Worm (Caenorhabditis elegans) whole organism, L1 larva: ENCODE measurements around the gene F16G10.10.

Source experiments
- F16B12.6 ChIP-seq: fragments of 150-350 bp; optimal IDR thresholded peaks from 2 replicates; lab custom pipeline; 2014; ENCODE audit warnings: missing biosample characterization, missing genetic modification characterization
- Y116A8C.19 ChIP-seq: sonication (generic microtip); optimal IDR thresholded peaks from 2 replicates; lab custom pipeline; 2016; ENCODE audit warnings: missing compliant biosample characterization, missing genetic modification characterization, borderline replicate concordance
- aha-1 ChIP-seq: fragments of 150-350 bp; optimal IDR thresholded peaks from 2 replicates; lab custom pipeline; 2014; ENCODE audit warnings: missing biosample characterization, missing genetic modification characterization
- ama-1 ChIP-seq: fragments of 150-350 bp; optimal IDR thresholded peaks from 2 replicates; lab custom pipeline; 2014
- blmp-1 ChIP-seq: fragments of 150-350 bp; optimal IDR thresholded peaks from 2 replicates; lab custom pipeline; 2014; ENCODE audit warnings: missing biosample characterization, missing genetic modification characterization
- ceh-8 ChIP-seq: fragments of 200-800 bp; sonication (Bioruptor generic); optimal IDR thresholded peaks from 2 replicates; lab custom pipeline; 2018; ENCODE audit warnings: mild to moderate bottlenecking, missing genetic modification characterization, moderate library complexity, missing compliant biosample characterization
- ceh-90 ChIP-seq: sonication (generic microtip); optimal IDR thresholded peaks from 2 replicates; lab custom pipeline; 2016; ENCODE audit warnings: missing genetic modification characterization, missing compliant biosample characterization
- ces-1 ChIP-seq: fragments of 150-350 bp; optimal IDR thresholded peaks from 2 replicates; lab custom pipeline; 2014; ENCODE audit warnings: missing biosample characterization, missing genetic modification reagents, missing genetic modification characterization
- dpl-1 ChIP-seq, 3 experiments: fragments of 150-350 bp in 2 of 3; sonication (generic microtip) in 1 of 3; optimal IDR thresholded peaks; 2 replicates each; lab custom pipeline; 2014 to 2017; ENCODE audit warnings: missing biosample characterization in 3 of 3, missing genetic modification characterization in 3 of 3, missing genetic modification reagents in 3 of 3
- efl-1 ChIP-seq, 4 experiments: fragments of 150-350 bp; optimal IDR thresholded peaks in 3 of 4; peaks in 1 of 4; 1 replicate in 1 of 4; 2 replicates in 3 of 4; lab custom pipeline; 2014; ENCODE audit warnings: missing biosample characterization in 2 of 4, missing genetic modification characterization in 2 of 4, missing genetic modification reagents in 2 of 4
- egl-27 ChIP-seq, 2 experiments: fragments of 150-350 bp in 1 of 2; sonication (generic microtip); optimal IDR thresholded peaks; 3 replicates each; lab custom pipeline; 2017 to 2018; ENCODE audit warnings: missing biosample characterization in 2 of 2, missing genetic modification characterization in 2 of 2, missing genetic modification reagents in 2 of 2
- elt-2 ChIP-seq: sonication (generic microtip); optimal IDR thresholded peaks from 2 replicates; lab custom pipeline; 2016; ENCODE audit warnings: missing genetic modification characterization, mild to moderate bottlenecking, inconsistent platforms, missing compliant biosample characterization, missing genetic modification reagents
- fkh-10 ChIP-seq: sonication (generic microtip); optimal IDR thresholded peaks from 2 replicates; lab custom pipeline; 2017; ENCODE audit warnings: missing biosample characterization, missing genetic modification reagents, missing genetic modification characterization
- fkh-8 ChIP-seq: sonication (generic microtip); optimal IDR thresholded peaks from 2 replicates; lab custom pipeline; 2016; ENCODE audit warnings: mild to moderate bottlenecking, missing genetic modification characterization, missing compliant biosample characterization
- fos-1 ChIP-seq: fragments of 150-350 bp; optimal IDR thresholded peaks from 2 replicates; lab custom pipeline; 2014; ENCODE audit warnings: missing biosample characterization, missing genetic modification characterization
- hlh-17 ChIP-seq: fragments of 200-800 bp; sonication (Bioruptor generic); optimal IDR thresholded peaks from 2 replicates; lab custom pipeline; 2018; ENCODE audit warnings: missing genetic modification characterization, mild to moderate bottlenecking, missing compliant biosample characterization, moderate library complexity, borderline replicate concordance
- hlh-4 ChIP-seq: sonication (generic microtip); optimal IDR thresholded peaks from 2 replicates; lab custom pipeline; 2016; ENCODE audit warnings: mild to moderate bottlenecking, missing genetic modification characterization, missing compliant biosample characterization
- jun-1 ChIP-seq: fragments of 150-350 bp; optimal IDR thresholded peaks from 2 replicates; lab custom pipeline; 2014; ENCODE audit warnings: missing biosample characterization, missing genetic modification reagents, missing genetic modification characterization
- lin-13 ChIP-seq: fragments of 150-350 bp; optimal IDR thresholded peaks from 2 replicates; lab custom pipeline; 2014; ENCODE audit warnings: missing biosample characterization, missing genetic modification reagents, missing genetic modification characterization
- lin-14 ChIP-seq: fragments of 200-800 bp; sonication (Bioruptor generic); optimal IDR thresholded peaks from 2 replicates; lab custom pipeline; 2018; ENCODE audit warnings: mild to moderate bottlenecking, missing genetic modification characterization, moderate library complexity, missing compliant biosample characterization
- lin-15B ChIP-seq: fragments of 150-350 bp; sonication (generic microtip); optimal IDR thresholded peaks from 3 replicates; lab custom pipeline; 2014; ENCODE audit warnings: missing biosample characterization, missing genetic modification characterization
- lin-35 ChIP-seq, 2 experiments: fragments of 150-350 bp; optimal IDR thresholded peaks; 2 replicates each; lab custom pipeline; 2014; ENCODE audit warnings: missing biosample characterization in 2 of 2, missing genetic modification characterization in 2 of 2, missing genetic modification reagents in 2 of 2
- lsy-2 ChIP-seq, 2 experiments: fragments of 150-350 bp; optimal IDR thresholded peaks; 2 replicates each; lab custom pipeline; 2014; ENCODE audit warnings: missing biosample characterization in 2 of 2, missing genetic modification characterization in 2 of 2
- mab-9 ChIP-seq: fragments of 200-800 bp; sonication (Bioruptor generic); IDR thresholded peaks from 2 replicates; pipeline ENCODE4 v1.3.6; 2022; ENCODE audit warnings: missing genetic modification reagents, missing genetic modification characterization, missing compliant biosample characterization
- mef-2 ChIP-seq: fragments of 150-350 bp; optimal IDR thresholded peaks from 2 replicates; lab custom pipeline; 2014; ENCODE audit warnings: missing biosample characterization, missing genetic modification characterization
- mep-1 ChIP-seq: fragments of 150-350 bp; optimal IDR thresholded peaks from 2 replicates; lab custom pipeline; 2014; ENCODE audit warnings: missing biosample characterization, missing genetic modification characterization
- nhr-11 ChIP-seq: fragments of 150-350 bp; optimal IDR thresholded peaks from 2 replicates; lab custom pipeline; 2014; ENCODE audit warnings: missing biosample characterization, missing genetic modification characterization
- nhr-19 ChIP-seq: fragments of 200-800 bp; sonication (Bioruptor generic); conservative IDR thresholded peaks from 2 replicates; pipeline ENCODE4 v1.3.6; 2022; ENCODE audit warnings: missing genetic modification characterization, missing compliant biosample characterization
- nhr-20 ChIP-seq: sonication (generic microtip); optimal IDR thresholded peaks from 2 replicates; lab custom pipeline; 2016; ENCODE audit warnings: mild to moderate bottlenecking, missing genetic modification characterization, missing compliant biosample characterization
- nhr-28 ChIP-seq: fragments of 150-350 bp; optimal IDR thresholded peaks from 2 replicates; lab custom pipeline; 2014; ENCODE audit warnings: missing biosample characterization, missing genetic modification characterization
- nhr-76 ChIP-seq: sonication (generic microtip); optimal IDR thresholded peaks from 2 replicates; lab custom pipeline; 2017; ENCODE audit warnings: missing biosample characterization, missing genetic modification characterization
- nhr-85 ChIP-seq: sonication (generic microtip); peaks from one replicate; lab custom pipeline; 2016; ENCODE audit warnings: missing genetic modification characterization, inconsistent platforms, missing compliant biosample characterization
- pag-3 ChIP-seq: sonication (generic microtip); optimal IDR thresholded peaks from 2 replicates; lab custom pipeline; 2017; ENCODE audit warnings: missing genetic modification characterization, mild to moderate bottlenecking, missing compliant biosample characterization, antibody characterized with exemption, borderline replicate concordance; ENCODE audit not compliant: insufficient read depth
- pax-3 ChIP-seq: fragments of 200-800 bp; sonication (Bioruptor generic); optimal IDR thresholded peaks from 2 replicates; lab custom pipeline; 2018; ENCODE audit warnings: mild to moderate bottlenecking, missing genetic modification characterization, moderate library complexity, missing compliant biosample characterization
- pqm-1 ChIP-seq: sonication (generic microtip); optimal IDR thresholded peaks from 3 replicates; lab custom pipeline; 2017; ENCODE audit warnings: missing biosample characterization, missing genetic modification characterization
- skn-1 ChIP-seq: fragments of 150-350 bp; optimal IDR thresholded peaks from 2 replicates; lab custom pipeline; 2014; ENCODE audit warnings: missing biosample characterization, missing genetic modification characterization
- snpc-4 ChIP-seq: fragments of 150-350 bp; optimal IDR thresholded peaks from 2 replicates; lab custom pipeline; 2014; ENCODE audit warnings: missing biosample characterization, missing genetic modification characterization
- snu-23 ChIP-seq: sonication (generic microtip); optimal IDR thresholded peaks from 2 replicates; lab custom pipeline; 2016; ENCODE audit warnings: missing genetic modification characterization, missing compliant biosample characterization
- sptf-1 ChIP-seq: fragments of 150-350 bp; optimal IDR thresholded peaks from 2 replicates; lab custom pipeline; 2014; ENCODE audit warnings: missing biosample characterization, missing genetic modification characterization
- sup-37 ChIP-seq: fragments of 200-800 bp; sonication (Bioruptor generic); optimal IDR thresholded peaks from 2 replicates; lab custom pipeline; 2018; ENCODE audit warnings: mild to moderate bottlenecking, missing genetic modification characterization, missing compliant biosample characterization
- tbx-2 ChIP-seq: sonication (generic microtip); optimal IDR thresholded peaks from 2 replicates; lab custom pipeline; 2016; ENCODE audit warnings: missing genetic modification characterization, missing compliant biosample characterization
- unc-130 ChIP-seq: fragments of 150-350 bp; optimal IDR thresholded peaks from 2 replicates; lab custom pipeline; 2017; ENCODE audit warnings: missing biosample characterization, missing genetic modification characterization, inconsistent platforms
- unc-30 ChIP-seq: sonication (generic microtip); optimal IDR thresholded peaks from 2 replicates; lab custom pipeline; 2017; ENCODE audit warnings: missing biosample characterization, missing genetic modification characterization
- unc-62 ChIP-seq: fragments of 150-350 bp; optimal IDR thresholded peaks from 2 replicates; lab custom pipeline; 2014; ENCODE audit warnings: missing biosample characterization, missing genetic modification reagents, missing genetic modification characterization
- unc-86 ChIP-seq: sonication (generic microtip); optimal IDR thresholded peaks from 2 replicates; lab custom pipeline; 2016; ENCODE audit warnings: missing genetic modification characterization, missing compliant biosample characterization
- xbp-1 ChIP-seq: sonication (generic microtip); optimal IDR thresholded peaks from 2 replicates; lab custom pipeline; 2016; ENCODE audit warnings: missing genetic modification characterization, missing compliant biosample characterization
- zip-4 ChIP-seq: fragments of 200-800 bp; sonication (Bioruptor generic); optimal IDR thresholded peaks from 2 replicates; lab custom pipeline; 2018; ENCODE audit warnings: mild to moderate bottlenecking, missing genetic modification characterization, moderate library complexity, missing compliant biosample characterization
- ztf-11 ChIP-seq, 2 experiments: sonication (generic microtip); optimal IDR thresholded peaks; 2 replicates each; lab custom pipeline; 2016 to 2017; ENCODE audit warnings: missing genetic modification characterization in 2 of 2, missing biosample characterization in 1 of 2, missing compliant biosample characterization in 1 of 2
- ztf-4 ChIP-seq: fragments of 150-350 bp; optimal IDR thresholded peaks from 2 replicates; lab custom pipeline; 2014; ENCODE audit warnings: missing biosample characterization, missing genetic modification characterization

The F16G10.10 gene

ce11 chrII:2342004-2342479, 48.7 kb downstream of the F16G10.10 start, which contains the start of gene F43C11.6 (continued):
- TF ChIP-seq egl-27 (tag; optimal IDR thresholded peaks at IDR 0.05; lab: Kevin White, UChicago) (no peak), unc-130 (no peak), hlh-17 (GFP tag; lab: Kevin White, UChicago) (no peak), nhr-11 (no peak), snu-23 (no peak), skn-1 (tag; lab: Kevin White, UChicago) (peak; percentile 23), aha-1 (no peak), pax-3 (tag; lab: Kevin White, UChicago) (no peak), lin-13 (GFP tag; lab: Kevin White, UChicago) (peak; percentile 25), sptf-1 (tag; lab: Kevin White, UChicago) (no peak), zip-4 (no peak), ceh-8 (GFP tag; lab: Kevin White, UChicago) (no peak), ces-1 (GFP tag; lab: Kevin White, UChicago) (no peak), hlh-4 (tag; lab: Kevin White, UChicago) (no peak), mef-2 (no peak), F16B12.6 (peak; percentile 48), nhr-85 (tag; lab: Kevin White, UChicago) (no peak), jun-1 (tag; lab: Kevin White, UChicago) (no peak), mab-9 (GFP tag; lab: Robert Waterston, UW) (no peak), nhr-76 (tag; lab: Kevin White, UChicago) (no peak), fos-1 (no peak), nhr-28 (no peak), ama-1 (lab: Kevin White, UChicago) (no peak), nhr-20 (tag; lab: Kevin White, UChicago) (peak; percentile 1), pag-3 (tag; lab: Kevin White, UChicago) (no peak), sup-37 (GFP tag; lab: Kevin White, UChicago) (no peak), unc-86 (no peak), dpl-1 (GFP tag; optimal IDR thresholded peaks at IDR 0.05; lab: Kevin White, UChicago) (peak; percentile 35 to 76 (median 37)), nhr-19 (GFP tag; lab: Robert Waterston, UW) (no peak), unc-30 (tag; lab: Kevin White, UChicago) (no peak), pqm-1 (no peak), lsy-2 (tag; optimal IDR thresholded peaks at IDR 0.05; lab: Kevin White, UChicago) (peak; percentile 37 to 73), blmp-1 (tag; lab: Kevin White, UChicago) (no peak), unc-62 (GFP tag; lab: Kevin White, UChicago) (no peak), elt-2 (tag; lab: Kevin White, UChicago) (no peak), lin-14 (GFP tag; lab: Kevin White, UChicago) (no peak), lin-15B (peak; percentile 27), efl-1 (optimal IDR thresholded peaks at IDR 0.05; lab: Kevin White, UChicago) (peak; percentile 55 to 63), efl-1 (GFP tag; optimal IDR thresholded peaks at IDR 0.05 in 1 of 2; lab: Kevin White, UChicago) (peak; percentile 58 to 95), lin-35 (GFP tag; optimal IDR thresholded peaks at IDR 0.05; lab: Kevin White, UChicago) (peak; percentile 49 to 77), Y116A8C.19 (no peak), fkh-10 (GFP tag; lab: Kevin White, UChicago) (no peak), fkh-8 (tag; lab: Kevin White, UChicago) (no peak), tbx-2 (no peak)

DNA sequence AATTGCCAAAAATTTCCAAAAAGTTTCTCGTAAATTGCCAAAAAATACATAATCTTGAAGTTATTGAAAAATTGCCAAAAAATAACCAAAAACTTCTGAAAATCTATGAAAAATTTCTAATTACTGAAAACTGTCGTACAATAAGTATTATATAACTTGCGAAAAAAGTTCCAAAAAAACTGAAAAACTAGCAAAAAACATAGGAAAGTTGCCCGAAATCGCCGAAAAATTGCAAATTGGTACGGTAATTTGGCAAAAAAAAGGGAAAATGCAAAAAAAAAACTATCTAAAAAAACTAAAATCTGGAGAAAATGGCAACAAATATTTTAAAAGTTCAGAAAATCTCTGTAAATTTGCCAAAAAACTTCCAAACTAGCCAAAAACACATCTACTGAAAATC, 49.3 kb downstream of the F16G10.10 start, which contains the start of gene enri-1:
Gene enri-1, minus strand, starts transcription at position 101 of the 400 bp plus-strand sequence.
- TF ChIP-seq snpc-4 (tag; lab: Kevin White, UChicago) (no peak), ztf-11 (tag; optimal IDR thresholded peaks at IDR 0.05; lab: Kevin White, UChicago) (no peak), F16B12.6 (no peak), aha-1 (no peak), ceh-90 (tag; lab: Kevin White, UChicago) (no peak), mep-1 (no peak), nhr-11 (no peak), lin-15B (no peak), lin-13 (GFP tag; lab: Kevin White, UChicago) (no peak), nhr-28 (no peak), xbp-1 (tag; lab: Kevin White, UChicago) (no peak), sptf-1 (tag; lab: Kevin White, UChicago) (no peak), ztf-4 (tag; lab: Kevin White, UChicago) (no peak)
